Worm (Caenorhabditis elegans): ENCODE measurements around the gene T25D1.1.

The T25D1.1 gene

ce11 chrX:16533860-16534259, 14.2 kb downstream of the T25D1.1 start:
- no peak for TF ChIP-seq sox-2 (GFP tag; IDR thresholded peaks at IDR 0.05)

ce11 chrX:16534564-16534963, 14.9 kb downstream of the T25D1.1 start:
- TF ChIP-seq ttx-3 (tag; optimal IDR thresholded peaks at IDR 0.05) (no peak), ceh-24 (tag; optimal IDR thresholded peaks at IDR 0.05) (no peak), ets-4 (tag; optimal IDR thresholded peaks at IDR 0.05) (no peak), C08G9.2 (tag; optimal IDR thresholded peaks at IDR 0.05) (no peak), tbx-2 (tag; optimal IDR thresholded peaks at IDR 0.05) (no peak), ceh-45 (GFP tag; IDR thresholded peaks at IDR 0.05) (no peak), tbx-7 (tag; optimal IDR thresholded peaks at IDR 0.05) (no peak), pqm-1 (tag; optimal IDR thresholded peaks at IDR 0.05) (no peak), unc-3 (GFP tag; conservative IDR thresholded peaks at IDR 0.05) (no peak), unc-3 (tag; optimal IDR thresholded peaks at IDR 0.05) (no peak), rnt-1 (tag; optimal IDR thresholded peaks at IDR 0.05) (peak; percentile 85), pha-2 (tag; optimal IDR thresholded peaks at IDR 0.05) (no peak), che-1 (tag; optimal IDR thresholded peaks at IDR 0.05) (no peak), sox-4 (tag; optimal IDR thresholded peaks at IDR 0.05) (no peak), fkh-6 (tag; optimal IDR thresholded peaks at IDR 0.05) (no peak), unc-86 (tag; optimal IDR thresholded peaks at IDR 0.05) (no peak), nfya-1 (tag; optimal IDR thresholded peaks at IDR 0.05) (peak; percentile 17), hlh-8 (tag; optimal IDR thresholded peaks at IDR 0.05) (no peak), ztf-16 (tag; optimal IDR thresholded peaks at IDR 0.05) (no peak), lim-6 (tag; optimal IDR thresholded peaks at IDR 0.05) (no peak), ceh-34 (tag; optimal IDR thresholded peaks at IDR 0.05) (peak; percentile 3), pros-1 (tag; optimal IDR thresholded peaks at IDR 0.05) (no peak), unc-55 (GFP tag; optimal IDR thresholded peaks at IDR 0.05) (peak; percentile 99), ceh-14 (tag; optimal IDR thresholded peaks at IDR 0.05) (no peak), ahr-1 (tag; optimal IDR thresholded peaks at IDR 0.05) (no peak), sdc-2 (tag; optimal IDR thresholded peaks at IDR 0.05) (no peak), elt-4 (tag; optimal IDR thresholded peaks at IDR 0.05) (no peak), Y22D7AL.16 (tag; optimal IDR thresholded peaks at IDR 0.05) (no peak), ceh-31 (tag; optimal IDR thresholded peaks at IDR 0.05) (no peak), ceh-18 (tag; optimal IDR thresholded peaks at IDR 0.05) (peak; percentile 74), gmeb-2 (tag; optimal IDR thresholded peaks at IDR 0.05) (no peak), eyg-1 (tag; optimal IDR thresholded peaks at IDR 0.05) (no peak), nhr-232 (tag; optimal IDR thresholded peaks at IDR 0.05) (no peak), ceh-2 (tag; optimal IDR thresholded peaks at IDR 0.05) (no peak), ceh-48 (tag; optimal IDR thresholded peaks at IDR 0.05) (no peak), fax-1 (tag; optimal IDR thresholded peaks at IDR 0.05) (no peak), unc-42 (tag; optimal IDR thresholded peaks at IDR 0.05) (no peak), dve-1 (tag; optimal IDR thresholded peaks at IDR 0.05) (no peak)

ce11 chrX:16535192-16535591, 15.6 kb downstream of the T25D1.1 start:
- no peak for TF ChIP-seq nhr-232 (tag; optimal IDR thresholded peaks at IDR 0.05)
- TF ChIP-seq ceh-6 (GFP tag; optimal IDR thresholded peaks at IDR 0.05) = no peak

ce11 chrX:16536230-16536940, 16.8 kb downstream of the T25D1.1 start, which contains the start of gene pat-9:
pat-9 (plus strand) TSS chrX:16536890.
- TF ChIP-seq K09A11.1 (tag; optimal IDR thresholded peaks at IDR 0.05; ENCODE audit: insufficient read depth) (no peak), hlh-15 (tag; optimal IDR thresholded peaks at IDR 0.05) (no peak), tbx-2 (tag; optimal IDR thresholded peaks at IDR 0.05) (peak; percentile 37)

Measured in whole organism, late embryonic.